Worm (Caenorhabditis elegans): ENCODE results near the gene Y59E9AL.4.
"Not testable (repeated sequence)": the region's sequence is repeated elsewhere in the genome, so short reads cannot be mapped to it uniquely, and the experiment has no call there.

The Y59E9AL.4 gene

ce11 chrIV:5215092-5215491 is at the start of gene Y59E9AL.4:
TSS of gene Y59E9AL.4 (minus strand) at chrIV:5215192.
- no peak for TF ChIP-seq lsy-2 (tag; optimal IDR thresholded peaks at IDR 0.05)

ce11 chrIV:5261786-5262185 is 46.8 kb upstream of the Y59E9AL.4 start:
- TF ChIP-seq lin-38 (GFP tag; IDR thresholded peaks at IDR 0.05) (peak; percentile 39; the same call in 1 of the 2 replicates), T26A8.4 (GFP tag; IDR thresholded peaks at IDR 0.05) (peak; percentile 65), unc-62 (GFP tag; optimal IDR thresholded peaks at IDR 0.05 in 1 of 2) (peak in 1 of 2 experiments; percentile 57), php-3 (GFP tag; IDR thresholded peaks at IDR 0.05) (0 out of 2 replicates have a peak, but pooled peaks have one; percentile 30), mdt-29 (GFP tag; IDR thresholded peaks at IDR 0.05) (0 out of 2 replicates have a peak, but pooled peaks have one; percentile 32), snpc-1.2 (GFP tag; IDR thresholded peaks at IDR 0.05) (peak; percentile 98)
- TF ChIP-seq unc-62 (tag; optimal IDR thresholded peaks at IDR 0.05), result not testable (repeated sequence)

- TF ChIP-seq hmg-1.1 (GFP tag; IDR thresholded peaks at IDR 0.05); lin-15B (tag; optimal IDR thresholded peaks at IDR 0.05); mxl-2 (GFP tag; conservative IDR thresholded peaks at IDR 0.05): not testable (repeated sequence)
Measured at ce11 chrIV:5260289-5260688, 45.3 kb upstream of the Y59E9AL.4 start, which contains the start of gene msp-19. TSS of gene msp-19 (plus strand) at chrIV:5260589.

- not testable (repeated sequence) for TF ChIP-seq duxl-1 (tag; optimal IDR thresholded peaks at IDR 0.05; ENCODE audit: poor library complexity); nhr-25 (tag; optimal IDR thresholded peaks at IDR 0.05; ENCODE audit: borderline replicate concordance, insufficient read depth); mdl-1 (tag; optimal IDR thresholded peaks at IDR 0.05)
Measured at ce11 chrIV:5258385-5258784, 43.4 kb upstream of the Y59E9AL.4 start, which contains the start of gene ttbk-2.1. TSS of gene ttbk-2.1 (plus strand) at chrIV:5258685.

- TF ChIP-seq lim-7 (GFP tag; IDR thresholded peaks at IDR 0.05); nhr-48 (tag; optimal IDR thresholded peaks at IDR 0.05); jun-1 (tag; optimal IDR thresholded peaks at IDR 0.05): not testable (repeated sequence)
Measured at ce11 chrIV:5256731-5257130, 41.7 kb upstream of the Y59E9AL.4 start, which contains the start of gene F36H12.9. TSS of gene F36H12.9 (plus strand) at chrIV:5257031.

ce11 chrIV:5254678-5255077 is 39.7 kb upstream of the Y59E9AL.4 start, which contains the start of gene F36H12.10:
TSS of gene F36H12.10 (minus strand) at chrIV:5254778.
- not testable (repeated sequence) for TF ChIP-seq T26A8.4 (GFP tag; IDR thresholded peaks at IDR 0.05); ceh-28 (tag; optimal IDR thresholded peaks at IDR 0.05); daf-16 (GFP tag; optimal IDR thresholded peaks at IDR 0.05); daf-16 (tag; optimal IDR thresholded peaks at IDR 0.05)

- TF ChIP-seq Y5F2A.4 (GFP tag; optimal IDR thresholded peaks at IDR 0.05), result no peak
- no peak for TF ChIP-seq nhr-48 (tag; optimal IDR thresholded peaks at IDR 0.05)
- TF ChIP-seq skn-1 (tag; optimal IDR thresholded peaks at IDR 0.05), result no peak
- TF ChIP-seq nhr-102 (tag; optimal IDR thresholded peaks at IDR 0.05), result no peak
- TF ChIP-seq ceh-32 (tag; optimal IDR thresholded peaks at IDR 0.05; ENCODE audit: poor library complexity), result no peak
- TF ChIP-seq saeg-2 (GFP tag; IDR thresholded peaks at IDR 0.05), result no peak
- TF ChIP-seq duxl-1 (tag; optimal IDR thresholded peaks at IDR 0.05; ENCODE audit: poor library complexity), result no peak
- TF ChIP-seq lin-38 (GFP tag; IDR thresholded peaks at IDR 0.05), result no peak
- no peak for TF ChIP-seq Y105C5A.15 (GFP tag; IDR thresholded peaks at IDR 0.05)
- no peak for TF ChIP-seq ama-1 (optimal IDR thresholded peaks at IDR 0.05)
- TF ChIP-seq egl-43 (GFP tag; IDR thresholded peaks at IDR 0.05), result no peak
- TF ChIP-seq nhr-42 (GFP tag; IDR thresholded peaks at IDR 0.05), result no peak
- TF ChIP-seq snpc-1.2 (GFP tag; IDR thresholded peaks at IDR 0.05), result no peak
- no peak for TF ChIP-seq zfp-2 (tag; optimal IDR thresholded peaks at IDR 0.05)
- no peak for TF ChIP-seq ZK337.2 (GFP tag; IDR thresholded peaks at IDR 0.05)
- no peak for TF ChIP-seq dpl-1 (GFP tag; optimal IDR thresholded peaks at IDR 0.05)
- no peak for TF ChIP-seq zfp-3 (GFP tag; conservative IDR thresholded peaks at IDR 0.05)
- no peak for TF ChIP-seq daf-8 (GFP tag; IDR thresholded peaks at IDR 0.05)
Measured at ce11 chrIV:5230530-5230929, 15.5 kb upstream of the Y59E9AL.4 start, which contains the start of gene thn-5. TSS of gene thn-5 (plus strand) at chrIV:5230830.

Data from whole organism, L4 larva.